Worm (Caenorhabditis elegans): Measurements from ENCODE around the gene unc-51.

- TF ChIP-seq tab-1 (GFP tag; IDR thresholded peaks at IDR 0.05) (no peak), ref-1 (GFP tag; conservative IDR thresholded peaks at IDR 0.05) (no peak), ztf-23 (GFP tag; IDR thresholded peaks at IDR 0.05) (no peak), flt-1 (GFP tag; IDR thresholded peaks at IDR 0.05) (no peak), med-1 (GFP tag; optimal IDR thresholded peaks at IDR 0.05; ENCODE audit: insufficient read depth) (no peak), T22C8.4 (GFP tag; IDR thresholded peaks at IDR 0.05) (no peak), klf-2 (GFP tag; conservative IDR thresholded peaks at IDR 0.05) (no peak)
Measured at ce11 chrV:20004385-20004784, at the start of gene unc-51.

All from whole organism, midembryonic.